Fruit fly (Drosophila melanogaster) whole organism, prepupa: ENCODE results near the gene CG4338.
A peak's percentile ranks its signal among the peaks of the same experiment; 100 is the strongest.

Experiments used
- CG10631 ChIP-seq: fragments of 200-800 bp; sonication (Bioruptor generic); optimal IDR thresholded peaks from 2 replicates; lab custom pipeline; 2016; ENCODE audit warnings: missing biosample characterization, missing genetic modification characterization
- CG10669 ChIP-seq: fragments of 200-800 bp; sonication (Bioruptor generic); optimal IDR thresholded peaks from 3 replicates; lab custom pipeline; 2018; ENCODE audit warnings: missing biosample characterization, mild to moderate bottlenecking, missing genetic modification characterization, moderate library complexity
- CG11294 ChIP-seq: fragments of 200-800 bp; sonication (Bioruptor generic); IDR thresholded peaks from 2 replicates; pipeline ENCODE4 v1.3.6; 2022; ENCODE audit warnings: missing biosample characterization, missing genetic modification characterization
- CG11902 ChIP-seq: fragments of 200-800 bp; sonication (Bioruptor generic); optimal IDR thresholded peaks from 3 replicates; lab custom pipeline; 2016; ENCODE audit warnings: missing biosample characterization, missing genetic modification characterization
- CG15336 ChIP-seq: fragments of 200-800 bp; sonication (Bioruptor generic); IDR thresholded peaks from 2 replicates; pipeline ENCODE4 v1.3.6; 2022; ENCODE audit warnings: missing biosample characterization, missing genetic modification characterization
- CG16779 ChIP-seq: fragments of 200-800 bp; sonication (Bioruptor generic); optimal IDR thresholded peaks from 3 replicates; lab custom pipeline; 2017; ENCODE audit warnings: missing biosample characterization, mild to moderate bottlenecking, missing genetic modification characterization
- CG3032 ChIP-seq: fragments of 200-800 bp; optimal IDR thresholded peaks from 2 replicates; lab custom pipeline; 2019; ENCODE audit warnings: missing biosample characterization, mild to moderate bottlenecking, missing genetic modification characterization, moderate library complexity
- CG4318 ChIP-seq: fragments of 200-800 bp; sonication (Bioruptor generic); optimal IDR thresholded peaks from 3 replicates; lab custom pipeline; 2017; ENCODE audit warnings: missing biosample characterization, mild to moderate bottlenecking, missing genetic modification characterization
- CG6808 ChIP-seq: fragments of 200-800 bp; sonication (Bioruptor generic); optimal IDR thresholded peaks from 3 replicates; lab custom pipeline; 2017; ENCODE audit warnings: missing biosample characterization, missing genetic modification characterization, mild to moderate bottlenecking, moderate library complexity, missing genetic modification reagents
- CG7368 ChIP-seq: fragments of 200-800 bp; sonication (Bioruptor generic); optimal IDR thresholded peaks from 3 replicates; lab custom pipeline; 2016; ENCODE audit warnings: missing biosample characterization, missing genetic modification characterization
- CG8119 ChIP-seq: fragments of 200-800 bp; sonication (Bioruptor generic); IDR thresholded peaks from 3 replicates; pipeline ENCODE4 v1.3.6; 2022; ENCODE audit warnings: missing biosample characterization, missing genetic modification characterization
- CG8632 ChIP-seq: fragments of 200-800 bp; sonication (Bioruptor generic); optimal IDR thresholded peaks from 3 replicates; lab custom pipeline; 2016; ENCODE audit warnings: missing biosample characterization, missing genetic modification characterization
- Eip75B ChIP-seq: fragments of 200-800 bp; sonication (Bioruptor generic); optimal IDR thresholded peaks from 3 replicates; lab custom pipeline; 2016; ENCODE audit warnings: missing biosample characterization, missing genetic modification characterization
- Eip78C ChIP-seq: fragments of 200-800 bp; sonication (Bioruptor generic); peaks from one replicate; lab custom pipeline; 2016; ENCODE audit warnings: missing biosample characterization, missing genetic modification characterization
- Ets96B ChIP-seq: fragments of 200-800 bp; optimal IDR thresholded peaks from 2 replicates; lab custom pipeline; 2019; ENCODE audit warnings: missing biosample characterization, mild to moderate bottlenecking, missing genetic modification characterization, moderate library complexity
- Hr38 ChIP-seq: sonication (Bioruptor generic); optimal IDR thresholded peaks from 2 replicates; lab custom pipeline; 2016; ENCODE audit warnings: missing biosample characterization, missing genetic modification characterization
- Hr39 ChIP-seq: fragments of 200-800 bp; sonication (Bioruptor generic); optimal IDR thresholded peaks from 2 replicates; lab custom pipeline; 2016; ENCODE audit warnings: missing biosample characterization, missing genetic modification characterization
- Met ChIP-seq: fragments of 200-800 bp; sonication (Bioruptor generic); optimal IDR thresholded peaks from 3 replicates; lab custom pipeline; 2016; ENCODE audit warnings: missing biosample characterization, missing genetic modification characterization
- OdsH ChIP-seq: fragments of 200-800 bp; sonication (Bioruptor generic); optimal IDR thresholded peaks from 3 replicates; lab custom pipeline; 2016; ENCODE audit warnings: missing biosample characterization, missing genetic modification characterization
- Sox102F ChIP-seq: fragments of 200-800 bp; sonication (Bioruptor generic); optimal IDR thresholded peaks from 2 replicates; lab custom pipeline; 2016; ENCODE audit warnings: missing biosample characterization, mild to moderate bottlenecking, missing genetic modification characterization
- Sox14 ChIP-seq: fragments of 200-800 bp; sonication (Bioruptor generic); optimal IDR thresholded peaks from 3 replicates; lab custom pipeline; 2016; ENCODE audit warnings: missing biosample characterization, missing genetic modification characterization
- achi ChIP-seq: fragments of 200-800 bp; sonication (Bioruptor generic); optimal IDR thresholded peaks from 3 replicates; lab custom pipeline; 2016; ENCODE audit warnings: missing biosample characterization, missing genetic modification characterization
- acj6 ChIP-seq: fragments of 200-800 bp; sonication (Bioruptor generic); optimal IDR thresholded peaks from 3 replicates; lab custom pipeline; 2016; ENCODE audit warnings: missing biosample characterization, missing genetic modification characterization
- dac ChIP-seq: fragments of 200-800 bp; sonication (Bioruptor generic); optimal IDR thresholded peaks from 2 replicates; lab custom pipeline; 2017; ENCODE audit warnings: missing biosample characterization, mild to moderate bottlenecking, missing genetic modification characterization
- dsx ChIP-seq: fragments of 200-800 bp; optimal IDR thresholded peaks from 3 replicates; lab custom pipeline; 2019; ENCODE audit warnings: missing biosample characterization, mild to moderate bottlenecking, missing genetic modification characterization, moderate library complexity; ENCODE audit not compliant: poor library complexity, severe bottlenecking
- eg ChIP-seq: fragments of 200-800 bp; sonication (Bioruptor generic); IDR thresholded peaks from 3 replicates; pipeline ENCODE4 v1.3.6; 2022; ENCODE audit warnings: missing biosample characterization, missing genetic modification characterization
- fd85E ChIP-seq: fragments of 200-800 bp; sonication (Bioruptor generic); optimal IDR thresholded peaks from 3 replicates; lab custom pipeline; 2016; ENCODE audit warnings: missing biosample characterization, missing genetic modification characterization
- fkh ChIP-seq: fragments of 200-800 bp; sonication (Bioruptor generic); optimal IDR thresholded peaks from 3 replicates; lab custom pipeline; 2017; ENCODE audit warnings: missing biosample characterization, mild to moderate bottlenecking, missing genetic modification characterization, moderate library complexity
- lz ChIP-seq: fragments of 200-800 bp; sonication (Bioruptor generic); optimal IDR thresholded peaks from 3 replicates; lab custom pipeline; 2016; ENCODE audit warnings: missing biosample characterization, missing genetic modification characterization
- pdm3 ChIP-seq: fragments of 200-800 bp; sonication (Bioruptor generic); optimal IDR thresholded peaks from 3 replicates; lab custom pipeline; 2016; ENCODE audit warnings: missing biosample characterization, missing genetic modification characterization
- salr ChIP-seq, 2 experiments: fragments of 200-800 bp; sonication (Bioruptor generic); optimal IDR thresholded peaks; 3 replicates each; lab custom pipeline; 2016 to 2018; ENCODE audit warnings: missing biosample characterization in 2 of 2, missing genetic modification characterization in 2 of 2, mild to moderate bottlenecking in 1 of 2
- spab ChIP-seq: fragments of 200-800 bp; sonication (Bioruptor generic); optimal IDR thresholded peaks from 2 replicates; lab custom pipeline; 2017; ENCODE audit warnings: missing biosample characterization, mild to moderate bottlenecking, missing genetic modification characterization, missing genetic modification reagents
- ss ChIP-seq, 2 experiments: fragments of 200-800 bp; sonication (Bioruptor generic); optimal IDR thresholded peaks; 2 replicates in 1 of 2; 3 replicates in 1 of 2; lab custom pipeline; 2017 to 2018; ENCODE audit warnings: mild to moderate bottlenecking in 2 of 2, missing biosample characterization in 2 of 2, missing genetic modification characterization in 2 of 2, moderate library complexity in 1 of 2
- svp ChIP-seq: fragments of 200-800 bp; sonication (Bioruptor generic); peaks from one replicate; lab custom pipeline; 2016; ENCODE audit warnings: missing biosample characterization, missing genetic modification characterization
- topi ChIP-seq: fragments of 200-800 bp; sonication (Bioruptor generic); optimal IDR thresholded peaks from 3 replicates; lab custom pipeline; 2016; ENCODE audit warnings: missing biosample characterization, missing genetic modification characterization
- vri ChIP-seq: fragments of 200-800 bp; sonication (Bioruptor generic); optimal IDR thresholded peaks from 3 replicates; lab custom pipeline; 2016; ENCODE audit warnings: missing biosample characterization, mild to moderate bottlenecking, missing genetic modification characterization

Gene CG4338

dm6 chr3R:15268426-15268825 lies 6.9 kb upstream of the CG4338 start, which contains the start of the genes CG14864 and Zip88E:
Gene CG14864, minus strand, starts transcription at chr3R:15268538.
Gene Zip88E, plus strand, starts transcription at chr3R:15268662.
- TF ChIP-seq CG10669 (GFP tag; lab: Kevin White, UChicago): no peak
- no peak for TF ChIP-seq CG8632 (GFP tag; lab: Kevin White, UChicago)
- no peak for TF ChIP-seq fd85E
- no peak for TF ChIP-seq CG15336 (GFP tag; lab: Robert Waterston, UW)
- TF ChIP-seq spab: no peak
- no peak for TF ChIP-seq dac (GFP tag; lab: Kevin White, UChicago)
- no peak for TF ChIP-seq Met
- no peak for TF ChIP-seq CG11902 (GFP tag; lab: Kevin White, UChicago)
- no peak for TF ChIP-seq Sox102F (GFP tag; lab: Kevin White, UChicago)
- TF ChIP-seq, all 60 proteins: peak for 0

- TF ChIP-seq CG11902 (GFP tag; lab: Kevin White, UChicago) (no peak), CG10631 (GFP tag; lab: Kevin White, UChicago) (no peak), CG16779 (no peak), Met (no peak), salr (GFP tag; optimal IDR thresholded peaks at IDR 0.05; lab: Kevin White, UChicago) (no peak), acj6 (no peak), topi (GFP tag; lab: Kevin White, UChicago) (no peak), Hr38 (GFP tag; lab: Kevin White, UChicago) (no peak), ss (GFP tag; optimal IDR thresholded peaks at IDR 0.05; lab: Kevin White, UChicago) (no peak), lz (GFP tag; lab: Kevin White, UChicago) (no peak), CG8632 (GFP tag; lab: Kevin White, UChicago) (no peak), CG11294 (GFP tag; lab: Robert Waterston, UW) (no peak), CG15336 (GFP tag; lab: Robert Waterston, UW) (no peak), vri (GFP tag; lab: Kevin White, UChicago) (no peak), achi (GFP tag; lab: Kevin White, UChicago) (no peak), eg (GFP tag; lab: Robert Waterston, UW) (no peak), fkh (no peak)
- TF ChIP-seq, all 60 proteins: peak for 0
Observed at dm6 chr3R:15268856-15269255, 6.5 kb upstream of the CG4338 start.

- TF ChIP-seq CG10669 (GFP tag; lab: Kevin White, UChicago): no peak
- TF ChIP-seq Hr39 (GFP tag; lab: Kevin White, UChicago): peak; percentile 1
- TF ChIP-seq CG3032 (tag; lab: Kevin White, UChicago): no peak
- TF ChIP-seq CG15336 (GFP tag; lab: Robert Waterston, UW): no peak
- no peak for TF ChIP-seq pdm3 (GFP tag; lab: Kevin White, UChicago)
- no peak for TF ChIP-seq CG4318 (GFP tag; lab: Kevin White, UChicago)
- no peak for TF ChIP-seq OdsH
- TF ChIP-seq CG8119 (GFP tag; lab: Robert Waterston, UW): no peak
- peak; percentile 10 for TF ChIP-seq svp (GFP tag; lab: Kevin White, UChicago)
- peak; percentile 57 for TF ChIP-seq vri (GFP tag; lab: Kevin White, UChicago)
- no peak for TF ChIP-seq CG10631 (GFP tag; lab: Kevin White, UChicago)
- no peak for TF ChIP-seq Eip75B
- no peak for TF ChIP-seq CG6808 (GFP tag; lab: Kevin White, UChicago)
- TF ChIP-seq CG7368 (GFP tag; lab: Kevin White, UChicago): no peak
- peak; percentile 10 for TF ChIP-seq Sox14 (GFP tag; lab: Kevin White, UChicago)
- TF ChIP-seq CG11902 (GFP tag; lab: Kevin White, UChicago): no peak
- peak; percentile 31 for TF ChIP-seq fkh
- TF ChIP-seq fd85E: no peak
- peak; percentile 91 for TF ChIP-seq dsx (GFP tag; lab: Kevin White, UChicago)
- no peak for TF ChIP-seq achi (GFP tag; lab: Kevin White, UChicago)
- no peak for TF ChIP-seq topi (GFP tag; lab: Kevin White, UChicago)
- peak; percentile 56 for TF ChIP-seq Eip78C
- no peak for TF ChIP-seq Ets96B (tag; lab: Kevin White, UChicago)
- no peak for TF ChIP-seq acj6
- TF ChIP-seq ss (GFP tag; optimal IDR thresholded peaks at IDR 0.05; lab: Kevin White, UChicago): no peak
Observed at dm6 chr3R:15277926-15278869, 2.9 kb downstream of the CG4338 start, which contains the start of the genes MRG15 and Tm1. Gene MRG15, minus strand, starts transcription at chr3R:15278109. Gene Tm1, plus strand, starts transcription at chr3R:15278220.
